Worm (Caenorhabditis elegans): ENCODE data around the gene aex-4.

DNA sequence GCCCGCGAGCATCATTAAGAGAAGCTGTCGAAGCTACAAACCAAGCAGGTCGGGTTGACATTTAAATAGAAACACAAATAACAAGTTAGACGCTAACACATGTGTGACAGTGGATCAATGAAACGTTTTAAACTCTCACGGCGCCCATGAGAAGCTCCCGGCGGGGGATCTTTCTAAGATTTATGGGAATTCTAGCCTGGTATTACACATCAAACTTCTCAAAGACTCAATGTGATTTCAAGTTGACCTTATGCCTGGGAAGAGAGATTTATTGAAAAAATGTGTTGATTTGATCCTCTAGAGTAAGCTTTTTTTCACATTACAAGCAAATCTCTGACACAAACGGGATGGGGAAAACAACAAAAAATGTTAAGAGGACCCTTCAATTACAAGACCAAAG lies 19.3 kb upstream of the aex-4 start:
- TF ChIP-seq lin-39 (tag; optimal IDR thresholded peaks at IDR 0.05), result no peak
- TF ChIP-seq elt-3 (tag; optimal IDR thresholded peaks at IDR 0.05), result no peak
- no peak for TF ChIP-seq pha-4 (tag; optimal IDR thresholded peaks at IDR 0.05)

All from whole organism, L3 larva.